Worm (Caenorhabditis elegans) whole organism, L3 larva: ENCODE data around the gene F54C9.9.

Source experiments
- R02D3.7 ChIP-seq: fragments of 150-350 bp; optimal IDR thresholded peaks from 2 replicates; lab custom pipeline; 2014; ENCODE audit warnings: missing biosample characterization, missing genetic modification characterization
- ama-1 ChIP-seq: fragments of 150-350 bp; optimal IDR thresholded peaks from 2 replicates; lab custom pipeline; 2018
- ceh-16 ChIP-seq: sonication (generic microtip); optimal IDR thresholded peaks from 2 replicates; lab custom pipeline; 2017; ENCODE audit warnings: missing biosample characterization, missing genetic modification characterization
- ceh-82 ChIP-seq: fragments of 150-350 bp; optimal IDR thresholded peaks from 2 replicates; lab custom pipeline; 2014; ENCODE audit warnings: missing biosample characterization, missing genetic modification characterization
- daf-12 ChIP-seq: fragments of 150-350 bp; optimal IDR thresholded peaks from 2 replicates; lab custom pipeline; 2014; ENCODE audit warnings: missing biosample characterization, missing genetic modification reagents, missing genetic modification characterization
- egl-27 ChIP-seq: sonication (generic microtip); optimal IDR thresholded peaks from 4 replicates; lab custom pipeline; 2017; ENCODE audit warnings: missing biosample characterization, missing genetic modification reagents, missing genetic modification characterization
- egl-5 ChIP-seq: fragments of 150-350 bp; optimal IDR thresholded peaks from 2 replicates; lab custom pipeline; 2017; ENCODE audit warnings: missing biosample characterization, missing genetic modification reagents, missing genetic modification characterization, inconsistent platforms
- elt-2 ChIP-seq: sonication (generic microtip); optimal IDR thresholded peaks from 2 replicates; lab custom pipeline; 2016; ENCODE audit warnings: missing genetic modification reagents, mild to moderate bottlenecking, missing genetic modification characterization, missing compliant biosample characterization
- eor-1 ChIP-seq, 2 experiments: fragments of 150-350 bp; optimal IDR thresholded peaks; 2 replicates each; lab custom pipeline; 2014 to 2018; ENCODE audit warnings: missing biosample characterization in 2 of 2, missing genetic modification characterization in 2 of 2
- fkh-10 ChIP-seq: sonication (generic microtip); optimal IDR thresholded peaks from 2 replicates; lab custom pipeline; 2017; ENCODE audit warnings: missing biosample characterization, missing genetic modification reagents, missing genetic modification characterization
- hmg-11 ChIP-seq: sonication (generic microtip); optimal IDR thresholded peaks from 2 replicates; lab custom pipeline; 2016; ENCODE audit warnings: missing genetic modification characterization, missing compliant biosample characterization
- lin-15B ChIP-seq: fragments of 150-350 bp; optimal IDR thresholded peaks from 2 replicates; lab custom pipeline; 2014; ENCODE audit warnings: missing biosample characterization, missing genetic modification characterization
- lsy-12 ChIP-seq: sonication (generic microtip); optimal IDR thresholded peaks from 2 replicates; lab custom pipeline; 2016; ENCODE audit warnings: mild to moderate bottlenecking, missing genetic modification characterization, missing compliant biosample characterization
- mdl-1 ChIP-seq: fragments of 150-350 bp; optimal IDR thresholded peaks from 2 replicates; lab custom pipeline; 2014; ENCODE audit warnings: missing biosample characterization, missing genetic modification characterization
- nfya-1 ChIP-seq: sonication (generic microtip); optimal IDR thresholded peaks from 2 replicates; lab custom pipeline; 2017; ENCODE audit warnings: missing genetic modification characterization, mild to moderate bottlenecking, missing compliant biosample characterization, antibody characterized with exemption, moderate library complexity; ENCODE audit not compliant: insufficient read depth
- nhr-23 ChIP-seq: fragments of 150-350 bp; optimal IDR thresholded peaks from 2 replicates; lab custom pipeline; 2014; ENCODE audit warnings: missing biosample characterization, missing genetic modification reagents, missing genetic modification characterization
- nhr-237 ChIP-seq: fragments of 150-350 bp; optimal IDR thresholded peaks from 2 replicates; lab custom pipeline; 2014; ENCODE audit warnings: missing biosample characterization, missing genetic modification characterization
- nhr-25 ChIP-seq: sonication (generic microtip); optimal IDR thresholded peaks from 2 replicates; lab custom pipeline; 2017; ENCODE audit warnings: missing biosample characterization, missing genetic modification characterization
- nhr-43 ChIP-seq: sonication (generic microtip); optimal IDR thresholded peaks from 2 replicates; lab custom pipeline; 2016; ENCODE audit warnings: mild to moderate bottlenecking, missing genetic modification characterization, missing compliant biosample characterization; ENCODE audit not compliant: poor library complexity, severe bottlenecking
- nhr-67 ChIP-seq: fragments of 150-350 bp; optimal IDR thresholded peaks from 2 replicates; lab custom pipeline; 2014; ENCODE audit warnings: missing biosample characterization, missing genetic modification characterization
- nhr-76 ChIP-seq: fragments of 150-350 bp; sonication (generic microtip); optimal IDR thresholded peaks from 5 replicates; lab custom pipeline; 2014; ENCODE audit warnings: missing biosample characterization, missing genetic modification characterization
- nhr-77 ChIP-seq: fragments of 150-350 bp; optimal IDR thresholded peaks from 2 replicates; lab custom pipeline; 2014; ENCODE audit warnings: missing biosample characterization, missing genetic modification characterization
- pqm-1 ChIP-seq: fragments of 150-350 bp; optimal IDR thresholded peaks from 2 replicates; lab custom pipeline; 2017; ENCODE audit warnings: missing biosample characterization, missing genetic modification characterization, inconsistent platforms
- snpc-4 ChIP-seq: fragments of 150-350 bp; optimal IDR thresholded peaks from 2 replicates; lab custom pipeline; 2014; ENCODE audit warnings: missing biosample characterization, missing genetic modification characterization
- unc-39 ChIP-seq: sonication (generic microtip); optimal IDR thresholded peaks from 4 replicates; lab custom pipeline; 2017; ENCODE audit warnings: missing biosample characterization, missing genetic modification characterization
- ztf-11 ChIP-seq: fragments of 150-350 bp; optimal IDR thresholded peaks from 2 replicates; lab custom pipeline; 2014; ENCODE audit warnings: missing biosample characterization, missing genetic modification characterization
- ztf-4 ChIP-seq: fragments of 150-350 bp; optimal IDR thresholded peaks from 2 replicates; lab custom pipeline; 2014; ENCODE audit warnings: missing biosample characterization, missing genetic modification characterization

F54C9.9 gene

DNA sequence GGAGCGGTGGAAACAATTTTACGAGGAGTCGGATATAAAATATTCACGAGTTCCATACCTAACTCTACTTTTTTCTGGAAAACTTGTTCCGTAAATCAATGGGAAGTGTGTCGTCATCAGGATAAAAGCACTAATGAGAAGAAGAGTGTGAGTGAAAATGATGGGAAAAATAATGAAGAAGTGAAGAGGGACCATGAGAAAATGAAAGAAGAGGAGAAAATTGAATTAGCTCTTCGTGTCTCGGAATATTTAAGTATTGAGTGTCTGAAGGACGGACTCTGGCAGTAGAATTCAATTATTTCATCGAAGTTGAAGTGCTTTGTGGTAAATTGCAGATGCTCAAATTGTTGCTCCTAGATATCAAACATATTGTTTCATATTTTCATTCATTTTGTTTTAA lies 11.4 kb downstream of the F54C9.9 start:
- TF ChIP-seq fkh-10 (GFP tag; lab: Kevin White, UChicago) (peak; percentile 47), hmg-11 (tag; lab: Kevin White, UChicago) (no peak), nhr-43 (tag; lab: Kevin White, UChicago) (no peak), ama-1 (lab: Kevin White, UChicago) (no peak), nfya-1 (peak; percentile 30), mdl-1 (no peak)
- TF ChIP-seq, all 47 proteins: peak for 2

DNA sequence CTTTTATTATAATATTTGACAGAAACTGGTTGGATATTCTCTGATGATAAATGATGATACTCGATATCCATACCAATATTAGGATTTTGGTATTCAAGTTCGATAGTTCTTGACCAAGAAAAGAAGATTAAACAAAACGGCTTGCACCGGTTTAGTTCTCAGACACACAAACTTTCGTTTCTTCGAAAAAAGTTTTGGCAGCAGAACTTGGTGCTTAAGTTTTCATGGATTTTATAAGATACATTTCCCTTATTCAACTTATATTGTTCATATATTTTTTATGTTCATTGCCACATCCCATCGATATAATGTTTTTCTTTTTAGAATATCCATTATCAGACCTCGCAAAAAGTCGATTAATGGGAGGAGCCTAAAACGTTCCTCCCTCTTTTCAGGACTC lies 12.8 kb downstream of the F54C9.9 start, which contains the start of gene aptf-4:
TSS of gene aptf-4 (plus strand) at position 301 of the 400 bp plus-strand sequence.
- TF ChIP-seq elt-2 (tag; lab: Kevin White, UChicago) (no peak), hmg-11 (tag; lab: Kevin White, UChicago) (no peak), ceh-16 (no peak), unc-39 (tag; lab: Kevin White, UChicago) (no peak), ztf-4 (tag; lab: Kevin White, UChicago) (no peak), ama-1 (lab: Kevin White, UChicago) (no peak), pqm-1 (tag; lab: Kevin White, UChicago) (no peak), lsy-12 (tag; lab: Kevin White, UChicago) (no peak), nhr-23 (no peak)

DNA sequence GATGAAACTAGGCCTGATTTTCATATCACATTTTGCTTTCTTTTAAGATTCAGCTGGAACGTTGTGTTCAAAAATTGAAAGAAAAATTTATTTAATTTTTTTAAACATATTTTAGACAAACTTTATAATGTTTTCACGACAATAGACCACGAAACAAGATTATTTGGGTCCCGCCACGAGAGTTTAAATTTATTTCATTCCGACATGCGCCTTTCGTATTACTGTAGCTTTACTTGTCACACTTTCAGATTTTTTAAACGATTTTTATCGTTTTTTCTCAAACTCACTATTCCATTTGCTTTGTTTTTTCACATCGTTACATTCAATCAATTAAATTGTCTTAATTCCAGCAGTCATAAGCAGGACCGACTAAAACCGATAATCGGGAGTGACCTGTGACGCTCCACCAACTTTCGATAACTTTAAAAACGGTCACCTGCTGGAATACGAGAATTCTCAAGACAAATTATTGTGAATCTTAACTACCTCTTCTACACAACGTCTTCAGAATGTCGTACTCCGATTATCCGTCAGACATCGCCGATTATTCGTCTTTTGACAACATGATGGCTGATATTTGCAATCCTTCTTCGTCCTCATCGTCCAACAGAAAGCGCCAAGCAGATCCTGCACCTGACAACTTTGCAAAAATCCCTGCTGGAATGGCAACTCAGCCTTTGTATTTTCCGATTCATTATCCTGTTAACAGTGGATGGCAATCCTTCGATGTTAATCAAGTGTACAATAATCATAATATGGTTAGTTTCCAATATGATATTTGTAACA lies 16.2 kb downstream of the F54C9.9 start, which contains the start of gene aptf-3:
TSS of gene aptf-3 (plus strand) at position 351 of the 786 bp plus-strand sequence.
- TF ChIP-seq nhr-77 (tag; lab: Kevin White, UChicago) (no peak), nfya-1 (no peak), snpc-4 (tag; lab: Kevin White, UChicago) (no peak), ceh-82 (no peak), hmg-11 (tag; lab: Kevin White, UChicago) (no peak), nhr-43 (tag; lab: Kevin White, UChicago) (no peak), fkh-10 (GFP tag; lab: Kevin White, UChicago) (no peak), nhr-25 (no peak), mdl-1 (no peak)

DNA sequence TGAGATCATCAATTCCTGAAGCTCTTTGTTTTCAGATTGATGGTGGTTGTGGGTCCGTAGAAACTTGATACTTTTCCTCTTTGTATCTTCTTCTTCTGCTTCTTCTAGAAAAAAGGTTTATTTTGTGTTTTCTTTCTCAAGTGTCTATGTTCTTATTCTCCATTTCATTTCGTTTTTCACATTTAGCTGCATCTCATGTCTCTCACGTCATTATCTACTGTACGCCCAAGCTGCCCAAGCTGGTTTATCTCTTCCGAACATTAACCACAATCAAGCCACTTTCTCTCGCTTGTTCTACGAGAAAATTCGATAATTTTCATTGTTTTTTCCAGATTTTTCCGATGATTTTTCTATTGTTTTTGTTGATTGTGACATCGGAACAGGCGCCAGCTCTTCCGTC lies 21.4 kb downstream of the F54C9.9 start, which contains the start of gene F28C6.5:
TSS of gene F28C6.5 (plus strand) at position 301 of the 400 bp plus-strand sequence.
- TF ChIP-seq eor-1 (tag; optimal IDR thresholded peaks at IDR 0.05; lab: Kevin White, UChicago) (no peak), ztf-4 (tag; lab: Kevin White, UChicago) (no peak), ceh-82 (no peak), R02D3.7 (tag; lab: Kevin White, UChicago) (no peak), egl-5 (tag; lab: Kevin White, UChicago) (no peak), elt-2 (tag; lab: Kevin White, UChicago) (no peak), fkh-10 (GFP tag; lab: Kevin White, UChicago) (no peak), ztf-11 (tag; lab: Kevin White, UChicago) (no peak)

DNA sequence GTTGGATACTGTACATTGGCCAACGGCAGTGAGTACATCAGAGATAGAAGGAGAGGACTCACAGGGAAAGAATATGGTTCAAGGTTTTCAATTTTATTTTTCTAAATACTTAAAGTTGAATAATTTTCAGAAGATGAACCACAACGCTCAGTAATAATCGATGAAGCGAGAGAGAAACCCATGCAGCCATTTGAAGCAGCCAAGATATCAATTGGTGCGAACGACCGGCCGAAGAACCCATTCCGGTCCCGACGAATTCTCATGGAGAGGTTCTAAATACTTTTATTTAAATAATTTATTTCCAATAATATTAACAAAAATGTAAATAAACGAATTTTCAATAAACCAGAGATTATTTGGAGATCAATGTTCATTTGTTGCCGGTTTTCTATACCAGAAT lies 22.3 kb downstream of the F54C9.9 start, which contains the start of gene pigg-1:
TSS of gene pigg-1 (minus strand) at position 101 of the 400 bp plus-strand sequence.
- TF ChIP-seq lin-15B (tag; lab: Kevin White, UChicago) (no peak), daf-12 (tag; lab: Kevin White, UChicago) (no peak), nhr-237 (tag; lab: Kevin White, UChicago) (no peak), nfya-1 (no peak), nhr-25 (no peak), mdl-1 (no peak), nhr-76 (tag; lab: Kevin White, UChicago) (no peak), ztf-11 (tag; lab: Kevin White, UChicago) (no peak), ztf-4 (tag; lab: Kevin White, UChicago) (no peak), egl-5 (tag; lab: Kevin White, UChicago) (no peak), elt-2 (tag; lab: Kevin White, UChicago) (no peak), nhr-67 (tag; lab: Kevin White, UChicago) (no peak), hmg-11 (tag; lab: Kevin White, UChicago) (no peak), pqm-1 (tag; lab: Kevin White, UChicago) (no peak), egl-27 (tag; lab: Kevin White, UChicago) (no peak), nhr-23 (no peak), snpc-4 (tag; lab: Kevin White, UChicago) (no peak)
- TF ChIP-seq, all 47 proteins: peak for 0
